Worm (Caenorhabditis elegans) whole organism, young adult: ENCODE measurements around the gene lem-2.

Source experiments
- C06A6.2 ChIP-seq: fragments of 200-800 bp; sonication (Bioruptor generic); conservative IDR thresholded peaks from 2 replicates; pipeline ENCODE4 v1.3.6; 2022; ENCODE audit warnings: missing genetic modification characterization, missing compliant biosample characterization
- C17E4.6 ChIP-seq: fragments of 200-800 bp; sonication (Bioruptor generic); IDR thresholded peaks from 2 replicates; pipeline ENCODE4 v1.3.6; 2022; ENCODE audit warnings: missing genetic modification reagents, missing genetic modification characterization, missing compliant biosample characterization
- D2030.7 ChIP-seq: fragments of 200-800 bp; sonication (Bioruptor generic); IDR thresholded peaks from 2 replicates; pipeline ENCODE4 v1.3.6; 2022; ENCODE audit warnings: missing genetic modification reagents, missing genetic modification characterization, missing compliant biosample characterization
- F22D6.2 ChIP-seq: sonication (generic microtip); optimal IDR thresholded peaks from 2 replicates; lab custom pipeline; 2016; ENCODE audit warnings: mild to moderate bottlenecking, missing genetic modification characterization, missing compliant biosample characterization
- F39B2.1 ChIP-seq: fragments of 200-800 bp; sonication (Bioruptor generic); IDR thresholded peaks from 2 replicates; pipeline ENCODE4 v1.3.6; 2022; ENCODE audit warnings: missing genetic modification reagents, missing genetic modification characterization, missing compliant biosample characterization
- F49E8.2 ChIP-seq: sonication (generic microtip); optimal IDR thresholded peaks from 3 replicates; lab custom pipeline; 2017; ENCODE audit warnings: missing genetic modification characterization, mild to moderate bottlenecking, missing compliant biosample characterization, antibody characterized with exemption, moderate library complexity; ENCODE audit not compliant: insufficient read depth
- K11D2.4 ChIP-seq: fragments of 200-800 bp; sonication (Bioruptor generic); IDR thresholded peaks from 2 replicates; pipeline ENCODE4 v1.3.6; 2022; ENCODE audit warnings: missing genetic modification reagents, missing genetic modification characterization, missing compliant biosample characterization
- K12H6.12 ChIP-seq: fragments of 200-800 bp; sonication (Bioruptor generic); optimal IDR thresholded peaks from 2 replicates; lab custom pipeline; 2018; ENCODE audit warnings: mild to moderate bottlenecking, missing genetic modification characterization, missing compliant biosample characterization
- Y53G8AR.9 ChIP-seq: fragments of 200-800 bp; sonication (Bioruptor generic); conservative IDR thresholded peaks from 2 replicates; pipeline ENCODE4 v1.3.6; 2022; ENCODE audit warnings: missing genetic modification reagents, missing genetic modification characterization, missing compliant biosample characterization
- ZK185.1 ChIP-seq: sonication (generic microtip); optimal IDR thresholded peaks from 2 replicates; lab custom pipeline; 2016; ENCODE audit warnings: mild to moderate bottlenecking, missing genetic modification characterization, missing compliant biosample characterization; ENCODE audit not compliant: poor library complexity, severe bottlenecking
- aptf-2 ChIP-seq: fragments of 200-800 bp; sonication (Bioruptor generic); conservative IDR thresholded peaks from 2 replicates; pipeline ENCODE4 v1.3.6; 2022; ENCODE audit warnings: missing genetic modification reagents, missing genetic modification characterization, missing compliant biosample characterization
- attf-3 ChIP-seq: fragments of 200-800 bp; sonication (Bioruptor generic); conservative IDR thresholded peaks from 2 replicates; pipeline ENCODE4 v1.3.6; 2022; ENCODE audit warnings: missing genetic modification reagents, missing genetic modification characterization, missing compliant biosample characterization
- attf-5 ChIP-seq: fragments of 200-800 bp; sonication (Bioruptor generic); optimal IDR thresholded peaks from 2 replicates; lab custom pipeline; 2018; ENCODE audit warnings: mild to moderate bottlenecking, missing genetic modification characterization, missing compliant biosample characterization
- bed-2 ChIP-seq: fragments of 200-800 bp; sonication (Bioruptor generic); IDR thresholded peaks from 2 replicates; pipeline ENCODE4 v1.3.6; 2022; ENCODE audit warnings: missing genetic modification reagents, missing genetic modification characterization, missing compliant biosample characterization
- cebp-1 ChIP-seq, 2 experiments: fragments of 200-800 bp in 1 of 2; sonication (Bioruptor generic) in 1 of 2; sonication (generic microtip) in 1 of 2; IDR thresholded peaks in 1 of 2; optimal IDR thresholded peaks in 1 of 2; 2 replicates each; pipeline versions ENCODE4 v1.3.6 to Lab custom; 2017 to 2022; ENCODE audit warnings: missing compliant biosample characterization in 2 of 2, missing genetic modification characterization in 2 of 2, mild to moderate bottlenecking in 1 of 2, missing genetic modification reagents in 1 of 2, moderate library complexity in 1 of 2
- ceh-100 ChIP-seq: fragments of 200-800 bp; sonication (Bioruptor generic); IDR thresholded peaks from 2 replicates; pipeline ENCODE4 v1.3.6; 2022; ENCODE audit warnings: missing genetic modification reagents, missing genetic modification characterization, missing compliant biosample characterization
- ceh-27 ChIP-seq: fragments of 200-800 bp; sonication (Bioruptor generic); optimal IDR thresholded peaks from 2 replicates; lab custom pipeline; 2018; ENCODE audit warnings: mild to moderate bottlenecking, missing genetic modification characterization, moderate library complexity, missing compliant biosample characterization
- ceh-58 ChIP-seq: fragments of 200-800 bp; sonication (Bioruptor generic); IDR thresholded peaks from 2 replicates; pipeline ENCODE4 v1.3.6; 2022; ENCODE audit warnings: missing genetic modification characterization, missing compliant biosample characterization
- ceh-79 ChIP-seq: sonication (generic microtip); optimal IDR thresholded peaks from 2 replicates; lab custom pipeline; 2017; ENCODE audit warnings: mild to moderate bottlenecking, missing genetic modification characterization, missing compliant biosample characterization
- chd-7 ChIP-seq: sonication (generic microtip); optimal IDR thresholded peaks from 2 replicates; lab custom pipeline; 2016; ENCODE audit warnings: mild to moderate bottlenecking, missing genetic modification characterization, moderate library complexity, missing compliant biosample characterization
- dox-1 ChIP-seq: fragments of 200-800 bp; sonication (Bioruptor generic); IDR thresholded peaks from 2 replicates; pipeline ENCODE4 v1.3.6; 2022; ENCODE audit warnings: missing genetic modification reagents, missing genetic modification characterization, missing compliant biosample characterization
- efl-1 ChIP-seq: fragments of 150-350 bp; optimal IDR thresholded peaks from 2 replicates; lab custom pipeline; 2014; ENCODE audit warnings: missing biosample characterization, missing genetic modification reagents, missing genetic modification characterization
- fkh-3 ChIP-seq: sonication (generic microtip); optimal IDR thresholded peaks from 2 replicates; lab custom pipeline; 2016; ENCODE audit warnings: mild to moderate bottlenecking, missing genetic modification characterization, missing compliant biosample characterization
- gei-17 ChIP-seq: fragments of 200-800 bp; sonication (Bioruptor generic); optimal IDR thresholded peaks from 2 replicates; lab custom pipeline; 2018; ENCODE audit warnings: mild to moderate bottlenecking, missing genetic modification characterization, missing compliant biosample characterization
- hlh-26 ChIP-seq: fragments of 200-800 bp; sonication (Bioruptor generic); conservative IDR thresholded peaks from 2 replicates; pipeline ENCODE4 v1.3.6; 2022; ENCODE audit warnings: missing genetic modification reagents, missing genetic modification characterization, missing compliant biosample characterization
- hmg-1.2 ChIP-seq: fragments of 200-800 bp; sonication (Bioruptor generic); IDR thresholded peaks from 2 replicates; pipeline ENCODE4 v1.3.6; 2022; ENCODE audit warnings: missing genetic modification reagents, missing genetic modification characterization, missing compliant biosample characterization
- hmg-20 ChIP-seq: fragments of 200-800 bp; sonication (Bioruptor generic); IDR thresholded peaks from 2 replicates; pipeline ENCODE4 v1.3.6; 2022; ENCODE audit warnings: missing genetic modification reagents, missing genetic modification characterization, missing compliant biosample characterization
- lag-1 ChIP-seq: fragments of 200-800 bp; sonication (Bioruptor generic); IDR thresholded peaks from 2 replicates; pipeline ENCODE4 v1.3.6; 2022; ENCODE audit warnings: missing genetic modification reagents, missing genetic modification characterization, missing compliant biosample characterization
- let-526 ChIP-seq: fragments of 200-800 bp; sonication (Bioruptor generic); IDR thresholded peaks from 2 replicates; pipeline ENCODE4 v1.3.6; 2022; ENCODE audit warnings: missing genetic modification reagents, missing genetic modification characterization, missing compliant biosample characterization
- lin-26 ChIP-seq: fragments of 200-800 bp; sonication (Bioruptor generic); IDR thresholded peaks from 2 replicates; pipeline ENCODE4 v1.3.6; 2022; ENCODE audit warnings: missing genetic modification reagents, missing genetic modification characterization, missing compliant biosample characterization
- madf-10 ChIP-seq: sonication (generic microtip); optimal IDR thresholded peaks from 2 replicates; lab custom pipeline; 2016; ENCODE audit warnings: mild to moderate bottlenecking, missing genetic modification characterization, missing compliant biosample characterization
- madf-3 ChIP-seq: fragments of 200-800 bp; sonication (Bioruptor generic); IDR thresholded peaks from 2 replicates; pipeline ENCODE4 v1.3.6; 2022; ENCODE audit warnings: missing genetic modification reagents, missing genetic modification characterization, missing compliant biosample characterization
- madf-6 ChIP-seq: fragments of 200-800 bp; sonication (Bioruptor generic); IDR thresholded peaks from 2 replicates; pipeline ENCODE4 v1.3.6; 2022; ENCODE audit warnings: missing genetic modification reagents, missing genetic modification characterization, missing compliant biosample characterization
- mcd-1 ChIP-seq: fragments of 200-800 bp; sonication (Bioruptor generic); IDR thresholded peaks from 2 replicates; pipeline ENCODE4 v1.3.6; 2022; ENCODE audit warnings: missing genetic modification reagents, missing genetic modification characterization, missing compliant biosample characterization
- nfya-1 ChIP-seq: sonication (generic microtip); optimal IDR thresholded peaks from 2 replicates; lab custom pipeline; 2017; ENCODE audit warnings: antibody characterized with exemption, missing compliant biosample characterization, missing genetic modification characterization, borderline replicate concordance; ENCODE audit not compliant: insufficient read depth
- nfyb-1 ChIP-seq: fragments of 200-800 bp; sonication (Bioruptor generic); IDR thresholded peaks from 2 replicates; pipeline ENCODE4 v1.3.6; 2022; ENCODE audit warnings: missing genetic modification reagents, missing genetic modification characterization, missing compliant biosample characterization
- nhr-80 ChIP-seq: sonication (generic microtip); optimal IDR thresholded peaks from 2 replicates; lab custom pipeline; 2016; ENCODE audit warnings: missing genetic modification characterization, missing compliant biosample characterization
- nhr-90 ChIP-seq: sonication (generic microtip); optimal IDR thresholded peaks from 2 replicates; lab custom pipeline; 2016; ENCODE audit warnings: missing genotype, mild to moderate bottlenecking, missing genetic modification characterization, missing compliant biosample characterization
- pbrm-1 ChIP-seq: fragments of 200-800 bp; sonication (Bioruptor generic); IDR thresholded peaks from 2 replicates; pipeline ENCODE4 v1.3.6; 2022; ENCODE audit warnings: missing genetic modification reagents, missing genetic modification characterization, missing compliant biosample characterization
- rcor-1 ChIP-seq: fragments of 200-800 bp; sonication (Bioruptor generic); IDR thresholded peaks from 2 replicates; pipeline ENCODE4 v1.3.6; 2022; ENCODE audit warnings: missing genetic modification reagents, missing genetic modification characterization, missing compliant biosample characterization
- repo-1 ChIP-seq: sonication (generic microtip); optimal IDR thresholded peaks from 2 replicates; lab custom pipeline; 2017; ENCODE audit warnings: mild to moderate bottlenecking, missing genetic modification characterization, missing compliant biosample characterization
- snpc-1.1 ChIP-seq: sonication (generic microtip); optimal IDR thresholded peaks from 2 replicates; lab custom pipeline; 2017; ENCODE audit warnings: missing genetic modification characterization, mild to moderate bottlenecking, missing compliant biosample characterization, antibody characterized with exemption, moderate library complexity, missing genotype, missing genetic modification reagents; ENCODE audit not compliant: insufficient read depth
- somi-1 ChIP-seq: fragments of 200-800 bp; sonication (Bioruptor generic); optimal IDR thresholded peaks from 2 replicates; lab custom pipeline; 2018; ENCODE audit warnings: mild to moderate bottlenecking, missing genetic modification characterization, missing compliant biosample characterization
- sptf-2 ChIP-seq: fragments of 200-800 bp; sonication (Bioruptor generic); optimal IDR thresholded peaks from 2 replicates; lab custom pipeline; 2018; ENCODE audit warnings: mild to moderate bottlenecking, missing genetic modification characterization, missing compliant biosample characterization
- tbx-9 ChIP-seq: sonication (generic microtip); optimal IDR thresholded peaks from 2 replicates; lab custom pipeline; 2016; ENCODE audit warnings: borderline replicate concordance, missing genetic modification characterization, inconsistent platforms, missing compliant biosample characterization
- ztf-18 ChIP-seq: sonication (generic microtip); optimal IDR thresholded peaks from 2 replicates; lab custom pipeline; 2016; ENCODE audit warnings: missing genotype, mild to moderate bottlenecking, missing genetic modification characterization, missing compliant biosample characterization
- ztf-26 ChIP-seq: sonication (generic microtip); optimal IDR thresholded peaks from 2 replicates; lab custom pipeline; 2017; ENCODE audit warnings: missing genetic modification characterization, missing compliant biosample characterization

The lem-2 gene

ce11 chrII:14063044-14063500, at the start of gene lem-2:
Gene lem-2, plus strand, starts transcription at chrII:14063450.
- TF ChIP-seq ztf-18 (tag; lab: Kevin White, UChicago) (peak; percentile 84), ceh-58 (GFP tag; lab: Robert Waterston, UW) (no peak), attf-3 (GFP tag; lab: Robert Waterston, UW) (peak; percentile 58), nhr-80 (tag; lab: Kevin White, UChicago) (peak; percentile 34), F39B2.1 (no peak), madf-10 (tag; lab: Kevin White, UChicago) (peak; percentile 68), sptf-2 (no peak), rcor-1 (GFP tag; lab: Robert Waterston, UW) (peak; percentile 60; the same call in 1 of the 2 replicates), K12H6.12 (tag; lab: Kevin White, UChicago) (peak; percentile 76), tbx-9 (tag; lab: Kevin White, UChicago) (no peak), C17E4.6 (GFP tag; lab: Robert Waterston, UW) (no peak), attf-5 (peak; percentile 91), gei-17 (no peak), ZK185.1 (tag; lab: Kevin White, UChicago) (no peak), ceh-79 (tag; lab: Kevin White, UChicago) (no peak), K11D2.4 (GFP tag; lab: Robert Waterston, UW) (0 out of 2 replicates have a peak, but pooled peaks have one; percentile 26), dox-1 (GFP tag; lab: Robert Waterston, UW) (peak; percentile 80), D2030.7 (GFP tag; lab: Robert Waterston, UW) (peak; percentile 75), F49E8.2 (tag; lab: Kevin White, UChicago) (no peak), hmg-1.2 (peak; percentile 29; the same call in 1 of the 2 replicates), nfya-1 (tag; lab: Kevin White, UChicago) (no peak), mcd-1 (peak; percentile 94), pbrm-1 (GFP tag; lab: Robert Waterston, UW) (peak; percentile 64; the same call in 1 of the 2 replicates), ceh-27 (peak; percentile 74), bed-2 (GFP tag; lab: Robert Waterston, UW) (peak; percentile 90), efl-1 (peak; percentile 74), nhr-90 (tag; lab: Kevin White, UChicago) (no peak), fkh-3 (tag; lab: Kevin White, UChicago) (no peak), somi-1 (GFP tag; lab: Kevin White, UChicago) (no peak), repo-1 (tag; lab: Kevin White, UChicago) (no peak), aptf-2 (GFP tag; lab: Robert Waterston, UW) (peak; percentile 61; the same call in 1 of the 2 replicates), ceh-100 (GFP tag; lab: Robert Waterston, UW) (peak; percentile 98), madf-3 (GFP tag; lab: Robert Waterston, UW) (no peak), Y53G8AR.9 (GFP tag; lab: Robert Waterston, UW) (peak; percentile 11; the same call in 1 of the 2 replicates), hlh-26 (GFP tag; lab: Robert Waterston, UW) (no peak), lag-1 (no peak), hmg-20 (no peak), lin-26 (no peak), cebp-1 (GFP tag; IDR thresholded peaks at IDR 0.05; lab: Robert Waterston, UW) (peak; percentile 81; the same call in 1 of the 2 replicates), cebp-1 (tag; optimal IDR thresholded peaks at IDR 0.05; lab: Kevin White, UChicago) (peak; percentile 90), nfyb-1 (GFP tag; lab: Robert Waterston, UW) (no peak), chd-7 (tag; lab: Kevin White, UChicago) (no peak), let-526 (GFP tag; lab: Robert Waterston, UW) (0 out of 2 replicates have a peak, but pooled peaks have one; percentile 55), F22D6.2 (tag; lab: Kevin White, UChicago) (no peak), ztf-26 (no peak), madf-6 (GFP tag; lab: Robert Waterston, UW) (peak; percentile 64), C06A6.2 (GFP tag; lab: Robert Waterston, UW) (no peak), snpc-1.1 (no peak)
